Worm (Caenorhabditis elegans) whole organism, early embryonic: ENCODE measurements around the gene Y113G7B.28.

Source experiments
- B0310.2 ChIP-seq: sonication (generic microtip); optimal IDR thresholded peaks from 2 replicates; lab custom pipeline; 2016; ENCODE audit warnings: mild to moderate bottlenecking, missing genetic modification characterization, missing compliant biosample characterization
- F13C5.2 ChIP-seq: sonication (generic microtip); optimal IDR thresholded peaks from 2 replicates; lab custom pipeline; 2017; ENCODE audit warnings: mild to moderate bottlenecking, missing genetic modification characterization, inconsistent platforms, missing compliant biosample characterization
- aly-1 ChIP-seq: sonication (generic microtip); optimal IDR thresholded peaks from 2 replicates; lab custom pipeline; 2016; ENCODE audit warnings: missing genetic modification characterization, missing compliant biosample characterization
- ama-1 ChIP-seq: fragments of 150-350 bp; optimal IDR thresholded peaks from 2 replicates; lab custom pipeline; 2014
- ceh-13 ChIP-seq: fragments of 200-800 bp; sonication (Bioruptor generic); optimal IDR thresholded peaks from 2 replicates; lab custom pipeline; 2018; ENCODE audit warnings: mild to moderate bottlenecking, missing genetic modification characterization, missing compliant biosample characterization
- ceh-36 ChIP-seq: sonication (generic microtip); optimal IDR thresholded peaks from 2 replicates; lab custom pipeline; 2016; ENCODE audit warnings: missing genetic modification characterization, inconsistent platforms, missing compliant biosample characterization
- ets-7 ChIP-seq: sonication (generic microtip); optimal IDR thresholded peaks from 2 replicates; lab custom pipeline; 2016; ENCODE audit warnings: missing genotype, missing genetic modification characterization, missing compliant biosample characterization
- flt-1 ChIP-seq: fragments of 200-800 bp; sonication (Bioruptor generic); IDR thresholded peaks from 2 replicates; pipeline ENCODE4 v1.3.6; 2022; ENCODE audit warnings: missing genetic modification characterization, missing compliant biosample characterization
- hmbx-1 ChIP-seq: sonication (generic microtip); optimal IDR thresholded peaks from 2 replicates; lab custom pipeline; 2016; ENCODE audit warnings: mild to moderate bottlenecking, missing genetic modification characterization, missing compliant biosample characterization
- hmg-4 ChIP-seq: fragments of 200-800 bp; sonication (Bioruptor generic); optimal IDR thresholded peaks from 2 replicates; lab custom pipeline; 2018; ENCODE audit warnings: mild to moderate bottlenecking, missing genetic modification characterization, missing compliant biosample characterization
- hnd-1 ChIP-seq: sonication (generic microtip); optimal IDR thresholded peaks from 2 replicates; lab custom pipeline; 2016; ENCODE audit warnings: missing genetic modification characterization, missing compliant biosample characterization
- pes-1 ChIP-seq: fragments of 200-800 bp; sonication (Bioruptor generic); IDR thresholded peaks from 2 replicates; pipeline ENCODE4 v1.3.6; 2022; ENCODE audit warnings: missing genetic modification reagents, missing genetic modification characterization, missing compliant biosample characterization
- scrt-1 ChIP-seq: fragments of 200-800 bp; sonication (Bioruptor generic); IDR thresholded peaks from 2 replicates; pipeline ENCODE4 v1.3.6; 2022; ENCODE audit warnings: missing genetic modification characterization, missing compliant biosample characterization
- sea-1 ChIP-seq: fragments of 200-800 bp; sonication (Bioruptor generic); conservative IDR thresholded peaks from 2 replicates; pipeline ENCODE4 v1.3.6; 2022; ENCODE audit warnings: missing genetic modification characterization, missing compliant biosample characterization
- tbx-11 ChIP-seq: fragments of 200-800 bp; sonication (Bioruptor generic); IDR thresholded peaks from 2 replicates; pipeline ENCODE4 v1.3.6; 2022; ENCODE audit warnings: missing genetic modification characterization, missing compliant biosample characterization
- tbx-37 ChIP-seq: fragments of 200-800 bp; sonication (Bioruptor generic); conservative IDR thresholded peaks from 2 replicates; pipeline ENCODE4 v1.3.6; 2022; ENCODE audit warnings: missing genetic modification reagents, missing genetic modification characterization, missing compliant biosample characterization
- tra-4 ChIP-seq: sonication (generic microtip); optimal IDR thresholded peaks from 2 replicates; lab custom pipeline; 2017; ENCODE audit warnings: missing genetic modification characterization, missing compliant biosample characterization

Gene Y113G7B.28

DNA sequence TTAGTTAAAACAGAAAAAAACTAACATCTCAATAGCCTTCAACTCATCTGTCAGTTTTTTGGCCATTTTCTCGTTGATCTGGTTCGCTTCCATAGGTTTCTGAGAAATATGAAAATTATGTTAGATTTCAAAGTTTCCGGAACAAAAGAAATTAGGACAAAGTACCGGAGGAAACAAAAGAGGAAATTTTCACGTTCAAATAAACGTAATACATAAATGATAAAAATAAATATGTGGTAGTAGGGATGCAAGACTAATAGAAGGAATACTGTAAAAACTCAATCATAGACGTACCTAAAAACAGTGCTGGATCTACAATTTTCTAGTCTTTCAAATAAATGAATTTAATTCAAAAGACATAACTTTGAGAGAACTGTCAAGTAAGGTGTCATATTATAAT, 7.0 kb upstream of the Y113G7B.28 start, which contains the start of gene fbxa-116:
Gene fbxa-116, minus strand, starts transcription at position 101 of the 400 bp plus-strand sequence.
- TF ChIP-seq ceh-36 (tag; lab: Kevin White, UChicago) (no peak), aly-1 (tag; lab: Kevin White, UChicago) (no peak), hmbx-1 (tag; lab: Kevin White, UChicago) (no peak), scrt-1 (GFP tag; lab: Robert Waterston, UW) (no peak), hmg-4 (GFP tag; lab: Kevin White, UChicago) (no peak), F13C5.2 (tag; lab: Kevin White, UChicago) (no peak), ceh-13 (no peak), flt-1 (GFP tag; lab: Robert Waterston, UW) (no peak), B0310.2 (tag; lab: Kevin White, UChicago) (no peak), tbx-11 (no peak), ama-1 (lab: Kevin White, UChicago) (no peak), sea-1 (GFP tag; lab: Robert Waterston, UW) (no peak), tbx-37 (GFP tag; lab: Robert Waterston, UW) (no peak), hnd-1 (tag; lab: Kevin White, UChicago) (no peak), ets-7 (tag; lab: Kevin White, UChicago) (no peak), pes-1 (GFP tag; lab: Robert Waterston, UW) (no peak), tra-4 (tag; lab: Kevin White, UChicago) (no peak)

DNA sequence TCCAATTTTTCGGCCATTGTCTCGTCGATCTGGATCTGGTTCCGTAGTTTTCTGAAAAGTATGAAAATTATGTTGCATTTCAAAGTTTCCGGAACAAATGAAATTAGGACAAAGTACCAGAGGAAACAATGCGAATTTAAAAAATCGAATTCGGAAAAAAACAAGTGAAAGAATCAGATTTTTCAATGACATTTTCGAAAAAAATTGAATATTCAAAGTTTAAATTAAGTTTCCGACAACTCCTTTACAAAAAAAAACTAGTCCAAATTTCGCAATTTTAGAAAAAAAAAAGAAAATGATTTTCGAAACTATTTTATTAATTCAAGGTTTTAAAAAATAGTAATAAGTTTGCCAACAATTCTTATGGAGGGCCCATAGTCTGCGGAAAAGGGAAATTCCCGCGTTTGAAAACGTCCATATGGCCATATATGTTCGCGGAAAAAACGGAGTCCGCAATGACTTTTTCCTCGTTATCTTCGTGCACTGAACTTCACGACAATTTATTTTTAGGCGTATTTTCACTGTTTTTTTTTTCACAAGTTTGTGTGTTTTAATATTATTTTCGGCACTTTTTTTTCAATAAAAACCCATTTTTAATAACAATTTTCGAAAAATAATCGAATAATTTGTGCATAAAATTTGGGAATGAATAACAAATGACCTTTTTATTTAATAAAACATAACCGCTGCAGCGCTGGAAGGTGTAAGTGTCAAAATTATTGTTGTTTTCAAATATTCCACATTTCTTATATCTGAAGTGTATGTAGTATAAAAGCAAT, 3.5 kb upstream of the Y113G7B.28 start, which contains the start of the genes fbxa-115 and Y113G7B.27:
Gene fbxa-115, minus strand, starts transcription at position 51 of the 779 bp plus-strand sequence.
Gene Y113G7B.27, plus strand, starts transcription at position 729 of the 779 bp plus-strand sequence.
- no peak for TF ChIP-seq ceh-36 (tag; lab: Kevin White, UChicago)
- no peak for TF ChIP-seq B0310.2 (tag; lab: Kevin White, UChicago)
- TF ChIP-seq hmbx-1 (tag; lab: Kevin White, UChicago), result no peak
- TF ChIP-seq scrt-1 (GFP tag; lab: Robert Waterston, UW), result no peak
- no peak for TF ChIP-seq tbx-37 (GFP tag; lab: Robert Waterston, UW)
- no peak for TF ChIP-seq flt-1 (GFP tag; lab: Robert Waterston, UW)
- TF ChIP-seq hmg-4 (GFP tag; lab: Kevin White, UChicago), result no peak

DNA sequence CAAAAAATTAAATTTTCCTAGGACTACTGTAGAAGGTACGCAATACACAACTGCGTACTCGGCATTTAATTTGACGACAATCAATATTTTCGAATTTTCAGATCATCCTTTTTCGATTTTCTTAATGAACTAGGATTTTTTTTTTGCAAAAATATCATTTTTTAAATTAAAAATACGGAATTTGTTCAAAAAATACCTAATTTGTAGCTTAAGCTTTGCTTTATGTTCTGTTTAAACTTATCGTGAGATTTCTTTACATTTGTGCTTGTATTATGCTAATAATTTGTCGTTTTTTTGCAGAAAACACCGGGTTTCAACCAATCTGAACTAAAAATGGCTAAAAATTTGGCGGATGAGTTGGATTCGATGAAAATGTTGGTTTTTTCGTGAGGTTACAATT, 885 bp downstream of the Y113G7B.28 start, which contains the start of gene ftr-1:
Gene ftr-1, plus strand, starts transcription at position 301 of the 400 bp plus-strand sequence.
- TF ChIP-seq scrt-1 (GFP tag; lab: Robert Waterston, UW) (no peak), ets-7 (tag; lab: Kevin White, UChicago) (no peak), B0310.2 (tag; lab: Kevin White, UChicago) (no peak), hnd-1 (tag; lab: Kevin White, UChicago) (no peak), hmg-4 (GFP tag; lab: Kevin White, UChicago) (no peak), aly-1 (tag; lab: Kevin White, UChicago) (no peak), tbx-37 (GFP tag; lab: Robert Waterston, UW) (no peak), F13C5.2 (tag; lab: Kevin White, UChicago) (no peak)

DNA sequence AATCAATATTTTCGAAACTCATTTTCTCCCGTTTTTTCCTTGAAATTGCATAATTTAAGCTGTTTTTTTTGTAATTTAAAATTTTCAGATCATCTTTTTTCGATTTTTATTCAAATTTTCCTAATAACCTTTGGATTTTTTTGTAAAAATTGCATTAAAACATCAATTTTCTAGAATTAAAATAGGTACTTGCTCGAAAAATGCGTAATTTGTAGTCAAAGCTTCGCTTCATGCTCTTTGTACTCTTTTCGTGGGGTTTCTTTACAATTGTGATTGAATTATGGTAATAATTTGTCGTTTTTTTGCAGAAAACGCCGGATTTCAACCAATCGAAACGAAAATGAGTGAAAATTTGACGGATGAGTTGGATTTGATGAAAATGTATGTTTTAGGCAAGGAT, 3.2 kb downstream of the Y113G7B.28 start, which contains the start of gene fog-2:
Gene fog-2, plus strand, starts transcription at position 301 of the 400 bp plus-strand sequence.
- TF ChIP-seq tbx-37 (GFP tag; lab: Robert Waterston, UW) (no peak), scrt-1 (GFP tag; lab: Robert Waterston, UW) (no peak), ets-7 (tag; lab: Kevin White, UChicago) (no peak), ama-1 (lab: Kevin White, UChicago) (no peak), sea-1 (GFP tag; lab: Robert Waterston, UW) (no peak), hmbx-1 (tag; lab: Kevin White, UChicago) (no peak), tra-4 (tag; lab: Kevin White, UChicago) (no peak), F13C5.2 (tag; lab: Kevin White, UChicago) (no peak), ceh-13 (no peak), hnd-1 (tag; lab: Kevin White, UChicago) (no peak), tbx-11 (no peak), B0310.2 (tag; lab: Kevin White, UChicago) (no peak), aly-1 (tag; lab: Kevin White, UChicago) (no peak)

DNA sequence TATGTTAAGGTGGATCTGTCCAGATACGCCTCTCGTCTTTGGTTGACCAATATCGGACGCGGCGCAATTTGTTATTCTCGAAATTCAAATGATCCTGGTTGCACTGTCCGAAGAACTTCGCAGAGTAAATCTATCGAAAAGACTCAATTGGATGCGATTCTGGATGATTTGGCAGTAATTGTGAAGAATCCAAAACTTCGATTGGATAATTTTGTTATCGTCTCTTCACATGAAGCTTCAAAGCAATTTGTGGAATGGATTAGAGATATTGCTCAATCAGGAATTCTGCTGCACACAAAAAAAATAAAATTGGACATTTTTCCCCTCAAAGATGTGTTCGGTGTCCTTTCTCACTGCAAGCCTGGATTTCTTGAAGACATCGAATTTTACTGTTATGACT, 3.9 kb downstream of the Y113G7B.28 start:
- TF ChIP-seq F13C5.2 (tag; lab: Kevin White, UChicago) (no peak), scrt-1 (GFP tag; lab: Robert Waterston, UW) (no peak), tra-4 (tag; lab: Kevin White, UChicago) (no peak), flt-1 (GFP tag; lab: Robert Waterston, UW) (no peak), hnd-1 (tag; lab: Kevin White, UChicago) (no peak), tbx-11 (no peak), B0310.2 (tag; lab: Kevin White, UChicago) (no peak), aly-1 (tag; lab: Kevin White, UChicago) (no peak), hmbx-1 (tag; lab: Kevin White, UChicago) (no peak), ama-1 (lab: Kevin White, UChicago) (no peak), pes-1 (GFP tag; lab: Robert Waterston, UW) (no peak), sea-1 (GFP tag; lab: Robert Waterston, UW) (no peak), ceh-13 (no peak), ceh-36 (tag; lab: Kevin White, UChicago) (no peak)

DNA sequence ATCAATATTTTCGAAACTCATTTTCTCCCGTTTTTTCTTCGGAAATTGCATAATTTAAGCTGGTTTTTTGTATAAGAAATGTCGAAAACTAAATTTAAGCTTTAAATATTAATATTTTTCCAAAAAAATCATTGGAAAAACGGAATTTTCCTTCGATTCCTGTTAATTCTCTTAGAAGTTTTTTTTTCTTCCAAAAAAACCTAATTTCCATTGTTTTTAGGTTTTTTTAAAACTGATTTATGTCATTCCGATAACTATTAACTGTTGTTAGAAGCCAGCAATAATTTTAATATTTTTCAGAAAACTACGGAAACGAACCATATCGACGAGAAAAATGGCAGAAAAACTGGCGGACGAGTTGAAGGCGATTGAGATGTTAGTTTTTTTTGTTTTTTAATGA, 5.5 kb downstream of the Y113G7B.28 start, which contains the start of gene fbxa-114:
Gene fbxa-114, plus strand, starts transcription at position 301 of the 400 bp plus-strand sequence.
- no peak for TF ChIP-seq F13C5.2 (tag; lab: Kevin White, UChicago)
- TF ChIP-seq ceh-36 (tag; lab: Kevin White, UChicago), result no peak
- TF ChIP-seq tra-4 (tag; lab: Kevin White, UChicago), result no peak
- TF ChIP-seq aly-1 (tag; lab: Kevin White, UChicago), result no peak
- TF ChIP-seq ets-7 (tag; lab: Kevin White, UChicago), result no peak
- no peak for TF ChIP-seq pes-1 (GFP tag; lab: Robert Waterston, UW)
- no peak for TF ChIP-seq ceh-13
- no peak for TF ChIP-seq tbx-11
- TF ChIP-seq scrt-1 (GFP tag; lab: Robert Waterston, UW), result no peak
